Fruit fly (Drosophila melanogaster) Kc167 (cell line): ENCODE data around the gene CG12880.

Experiments
- Myc ChIP-seq: fragments of >200 bp; optimal IDR thresholded peaks from 2 replicates; lab custom pipeline; 2017; ENCODE audit warnings: missing external identifiers
- Sin3A ChIP-seq: fragments of >200 bp; optimal IDR thresholded peaks from 2 replicates; lab custom pipeline; 2018; ENCODE audit warnings: missing external identifiers
- h ChIP-seq: fragments of >200 bp; optimal IDR thresholded peaks from 3 replicates; lab custom pipeline; 2018; ENCODE audit warnings: missing external identifiers
- psq ChIP-seq: fragments of >200 bp; optimal IDR thresholded peaks from 2 replicates; lab custom pipeline; 2017; ENCODE audit warnings: missing external identifiers

- TF ChIP-seq h (lab: Kevin White, UChicago) (no peak), Sin3A (no peak), psq (lab: Kevin White, UChicago) (no peak), Myc (no peak)
These were observed 2.3 kb downstream of the CG12880 start, which contains the start of gene CG31055 for dm6 chr3R:27688034-27688433.
